Worm (Caenorhabditis elegans) whole organism, young adult: ENCODE data around the gene ZK622.4.

Source experiments
- Y53F4B.3 ChIP-seq: fragments of 200-800 bp; sonication (Bioruptor generic); IDR thresholded peaks from 2 replicates; pipeline ENCODE4 v1.3.6; 2022; ENCODE audit warnings: missing genetic modification reagents, missing genetic modification characterization, missing compliant biosample characterization
- dox-1 ChIP-seq: fragments of 200-800 bp; sonication (Bioruptor generic); IDR thresholded peaks from 2 replicates; pipeline ENCODE4 v1.3.6; 2022; ENCODE audit warnings: missing genetic modification reagents, missing genetic modification characterization, missing compliant biosample characterization
- dpl-1 ChIP-seq: fragments of 150-350 bp; optimal IDR thresholded peaks from 2 replicates; lab custom pipeline; 2014; ENCODE audit warnings: missing biosample characterization, missing genetic modification reagents, missing genetic modification characterization
- let-607 ChIP-seq, 2 experiments: fragments of 200-800 bp in 1 of 2; sonication (Bioruptor generic) in 1 of 2; sonication (generic microtip) in 1 of 2; optimal IDR thresholded peaks; 2 replicates each; lab custom pipeline; 2016 to 2018; ENCODE audit warnings: mild to moderate bottlenecking in 2 of 2, missing compliant biosample characterization in 2 of 2, missing genetic modification characterization in 2 of 2, moderate library complexity in 2 of 2, missing genotype in 1 of 2
- lin-35 ChIP-seq, 3 experiments: fragments of 150-350 bp in 2 of 3; sonication (generic microtip) in 1 of 3; optimal IDR thresholded peaks; 2 replicates each; lab custom pipeline; 2014 to 2018; ENCODE audit warnings: missing biosample characterization in 3 of 3, missing genetic modification characterization in 3 of 3, missing genetic modification reagents in 3 of 3
- pha-4 ChIP-seq: fragments of 150-350 bp; sonication (generic microtip); optimal IDR thresholded peaks from 2 replicates; lab custom pipeline; 2014; ENCODE audit warnings: missing biosample characterization, missing genetic modification reagents, missing genetic modification characterization
- ztf-3 ChIP-seq: fragments of 200-800 bp; sonication (Bioruptor generic); optimal IDR thresholded peaks from 2 replicates; lab custom pipeline; 2018; ENCODE audit warnings: mild to moderate bottlenecking, missing genetic modification characterization, missing compliant biosample characterization

- TF ChIP-seq dox-1 (GFP tag; lab: Robert Waterston, UW) (no peak), pha-4 (no peak), let-607 (tag; optimal IDR thresholded peaks at IDR 0.05; lab: Kevin White, UChicago) (no peak), lin-35 (GFP tag; optimal IDR thresholded peaks at IDR 0.05; lab: Kevin White, UChicago) (no peak), Y53F4B.3 (GFP tag; lab: Robert Waterston, UW) (no peak), dpl-1 (GFP tag; lab: Kevin White, UChicago) (no peak), ztf-3 (GFP tag; lab: Kevin White, UChicago) (no peak)
These were observed 3.4 kb upstream of the ZK622.4 start, which contains the start of gene ZK622.5 for ce11 chrII:5289142-5289541.
